ENCODE assay signal across 4 fruit fly cellular contexts in genomic region chr3L:540432-540973, dm6.
TF ChIP-seq lines count a peak whose summit lies in the region.

Gene klar, minus strand, starts transcription at chr3L:540614.
Gene BORCS6, plus strand, starts transcription at chr3L:540851.

TF ChIP-seq in whole organism, adult, 20 proteins besides CTCF, POLR2A, EP300 and RAD21 (continued from another document):
- peak; percentile 73 for TF ChIP-seq Mnt (GFP tag; optimal IDR thresholded peaks at IDR 0.05; lab: Kevin White, UChicago)
- no peak for TF ChIP-seq cnc (optimal IDR thresholded peaks at IDR 0.05; lab: Kevin White, UChicago)

TF ChIP-seq in whole organism, embryonic, 481 proteins besides CTCF, POLR2A, EP300 and RAD21 (continued from another document and continues in another):
- TF ChIP-seq Ptx1 (GFP tag; IDR thresholded peaks at IDR 0.05; lab: Robert Waterston, UW) (peak; percentile 36; the same call in 1 of the 2 replicates), sima (GFP tag; optimal IDR thresholded peaks at IDR 0.05; lab: Kevin White, UChicago) (no peak), Hr39 (optimal IDR thresholded peaks at IDR 0.05; lab: Kevin White, UChicago) (no peak), sim (GFP tag; IDR thresholded peaks at IDR 0.05; lab: Robert Waterston, UW) (no peak), ato (GFP tag; IDR thresholded peaks at IDR 0.05; lab: Robert Waterston, UW; ENCODE audit: partially characterized antibody) (peak; percentile 94), CG3065 (GFP tag; optimal IDR thresholded peaks at IDR 0.05; lab: Kevin White, UChicago) (peak; percentile 16), NK7.1 (GFP tag; optimal IDR thresholded peaks at IDR 0.05; lab: Kevin White, UChicago) (peak; percentile 24), fd96Cb (tag; optimal IDR thresholded peaks at IDR 0.05; lab: Kevin White, UChicago) (peak; percentile 15), HLHmδ (GFP tag; optimal IDR thresholded peaks at IDR 0.05; lab: Kevin White, UChicago) (peak; percentile 91), CG6272 (GFP tag; IDR thresholded peaks at IDR 0.05; lab: Robert Waterston, UW) (no peak), HLH4C (GFP tag; IDR thresholded peaks at IDR 0.05; lab: Robert Waterston, UW; ENCODE audit: partially characterized antibody) (peak; percentile 96), CG9797 (GFP tag; optimal IDR thresholded peaks at IDR 0.05; lab: Kevin White, UChicago) (peak; percentile 97), dimm (GFP tag; IDR thresholded peaks at IDR 0.05; lab: Robert Waterston, UW) (no peak), Elba2 (GFP tag; optimal IDR thresholded peaks at IDR 0.05; lab: Kevin White, UChicago) (no peak), luna (GFP tag; optimal IDR thresholded peaks at IDR 0.05; lab: Kevin White, UChicago) (peak; percentile 58), Xrp1 (GFP tag; IDR thresholded peaks at IDR 0.05; lab: Robert Waterston, UW) (peak; percentile 17; the same call in 1 of the 2 replicates), CG13894 (tag; optimal IDR thresholded peaks at IDR 0.05; lab: Kevin White, UChicago) (peak; percentile 74), Hmr (GFP tag; optimal IDR thresholded peaks at IDR 0.05; lab: Kevin White, UChicago) (peak; percentile 78), Blimp-1 (GFP tag; optimal IDR thresholded peaks at IDR 0.05; lab: Kevin White, UChicago) (peak; percentile 29), HmgZ (tag; optimal IDR thresholded peaks at IDR 0.05; lab: Kevin White, UChicago) (peak; percentile 68), CG8290 (GFP tag; optimal IDR thresholded peaks at IDR 0.05; lab: Kevin White, UChicago) (peak; percentile 94), CG8290 (tag; optimal IDR thresholded peaks at IDR 0.05; lab: Kevin White, UChicago) (peak; percentile 80 to 85), gsb (GFP tag; IDR thresholded peaks at IDR 0.05; lab: Robert Waterston, UW) (0 out of 2 replicates have a peak, but pooled peaks have one; percentile 7), ewg (GFP tag; optimal IDR thresholded peaks at IDR 0.05; lab: Kevin White, UChicago) (peak; percentile 19), crol (GFP tag; IDR thresholded peaks at IDR 0.05; lab: Robert Waterston, UW) (no peak), CG13296 (GFP tag; optimal IDR thresholded peaks at IDR 0.05; lab: Kevin White, UChicago) (peak; percentile 61), sens-2 (GFP tag; IDR thresholded peaks at IDR 0.05; lab: Robert Waterston, UW) (no peak), Mes4 (GFP tag; optimal IDR thresholded peaks at IDR 0.05; lab: Kevin White, UChicago) (peak; percentile 13), hkb (optimal IDR thresholded peaks at IDR 0.05; lab: Kevin White, UChicago) (no peak), hkb (GFP tag; IDR thresholded peaks at IDR 0.05; lab: Robert Waterston, UW) (peak; percentile 60), pum (GFP tag; optimal IDR thresholded peaks at IDR 0.05; lab: Kevin White, UChicago) (peak; percentile 53), TFAM (GFP tag; optimal IDR thresholded peaks at IDR 0.05; lab: Kevin White, UChicago) (no peak), ab (GFP tag; optimal IDR thresholded peaks at IDR 0.05; lab: Kevin White, UChicago) (peak; percentile 36), CG3847 (GFP tag; IDR thresholded peaks at IDR 0.05; lab: Robert Waterston, UW) (peak; percentile 83), Dip2 (GFP tag; IDR thresholded peaks at IDR 0.05; lab: Robert Waterston, UW) (no peak), CG11723 (GFP tag; optimal IDR thresholded peaks at IDR 0.05; lab: Kevin White, UChicago) (no peak), ranshi (GFP tag; IDR thresholded peaks at IDR 0.05; lab: Robert Waterston, UW) (no peak), Sry-δ (GFP tag; optimal IDR thresholded peaks at IDR 0.05; lab: Kevin White, UChicago) (peak; percentile 91), Stat92E (GFP tag; optimal IDR thresholded peaks at IDR 0.05; lab: Kevin White, UChicago) (peak in 1 of 3 experiments; percentile 91), H15 (GFP tag; IDR thresholded peaks at IDR 0.05; lab: Robert Waterston, UW) (no peak), Atf-2 (GFP tag; optimal IDR thresholded peaks at IDR 0.05; lab: Kevin White, UChicago) (peak; percentile 38), CG4617 (GFP tag; optimal IDR thresholded peaks at IDR 0.05; lab: Kevin White, UChicago; ENCODE audit: borderline replicate concordance) (peak; percentile 63), Nf-YC (tag; optimal IDR thresholded peaks at IDR 0.05; lab: Kevin White, UChicago) (peak; percentile 68)

TF ChIP-seq in whole organism, prepupa, 60 proteins besides CTCF, POLR2A, EP300 and RAD21 (continued from another document):
- TF ChIP-seq fd59A (GFP tag; optimal IDR thresholded peaks at IDR 0.05; lab: Kevin White, UChicago): no peak
- peak; percentile 82 for TF ChIP-seq Sox14 (GFP tag; optimal IDR thresholded peaks at IDR 0.05; lab: Kevin White, UChicago)
- peak; percentile 9 for TF ChIP-seq CG3919 (GFP tag; optimal IDR thresholded peaks at IDR 0.05; lab: Kevin White, UChicago)
- no peak for TF ChIP-seq Eip78C (GFP tag; lab: Kevin White, UChicago)
- no peak for TF ChIP-seq CG6808 (GFP tag; optimal IDR thresholded peaks at IDR 0.05; lab: Kevin White, UChicago)
- peak; percentile 70 for TF ChIP-seq CG31627 (GFP tag; optimal IDR thresholded peaks at IDR 0.05; lab: Kevin White, UChicago)
- TF ChIP-seq CG11902 (GFP tag; optimal IDR thresholded peaks at IDR 0.05; lab: Kevin White, UChicago): no peak
- no peak for TF ChIP-seq net (GFP tag; optimal IDR thresholded peaks at IDR 0.05; lab: Kevin White, UChicago)
- peak; percentile 44 for TF ChIP-seq cyc (GFP tag; optimal IDR thresholded peaks at IDR 0.05; lab: Kevin White, UChicago)
- peak; percentile 64 for TF ChIP-seq Hr39 (GFP tag; optimal IDR thresholded peaks at IDR 0.05; lab: Kevin White, UChicago)
- TF ChIP-seq Hr4 (GFP tag; optimal IDR thresholded peaks at IDR 0.05; lab: Kevin White, UChicago): peak; percentile 27
- TF ChIP-seq CG3032 (tag; optimal IDR thresholded peaks at IDR 0.05; lab: Kevin White, UChicago): peak; percentile 9
- peak; percentile 40 for TF ChIP-seq OdsH (GFP tag; optimal IDR thresholded peaks at IDR 0.05; lab: Kevin White, UChicago)
- TF ChIP-seq CG6792 (GFP tag; optimal IDR thresholded peaks at IDR 0.05; lab: Kevin White, UChicago): no peak
- TF ChIP-seq CG32006 (GFP tag; optimal IDR thresholded peaks at IDR 0.05; lab: Kevin White, UChicago): peak; percentile 38
- no peak for TF ChIP-seq Gug (GFP tag; IDR thresholded peaks at IDR 0.05; lab: Robert Waterston, UW)
- TF ChIP-seq CG10631 (GFP tag; optimal IDR thresholded peaks at IDR 0.05; lab: Kevin White, UChicago): no peak
- TF ChIP-seq esn (GFP tag; optimal IDR thresholded peaks at IDR 0.05; lab: Kevin White, UChicago): peak; percentile 38
- peak; percentile 58; the same call in 1 of the 3 replicates for TF ChIP-seq CG6163 (GFP tag; IDR thresholded peaks at IDR 0.05; lab: Robert Waterston, UW)
- peak; percentile 40 for TF ChIP-seq lz (GFP tag; optimal IDR thresholded peaks at IDR 0.05; lab: Kevin White, UChicago)
- peak; percentile 5 for TF ChIP-seq Sox102F (GFP tag; optimal IDR thresholded peaks at IDR 0.05; lab: Kevin White, UChicago)
- no peak for TF ChIP-seq CG8632 (GFP tag; optimal IDR thresholded peaks at IDR 0.05; lab: Kevin White, UChicago)
- TF ChIP-seq fkh (GFP tag; optimal IDR thresholded peaks at IDR 0.05; lab: Kevin White, UChicago): peak; percentile 70
- no peak for TF ChIP-seq CG34406 (GFP tag; optimal IDR thresholded peaks at IDR 0.05; lab: Kevin White, UChicago)
- no peak for TF ChIP-seq CG8319 (GFP tag; optimal IDR thresholded peaks at IDR 0.05; lab: Kevin White, UChicago)
- TF ChIP-seq Met (GFP tag; optimal IDR thresholded peaks at IDR 0.05; lab: Kevin White, UChicago): peak; percentile 26
- TF ChIP-seq Ets21C (GFP tag; optimal IDR thresholded peaks at IDR 0.05; lab: Kevin White, UChicago): peak; percentile 47
- peak; percentile 10 for TF ChIP-seq acj6 (GFP tag; optimal IDR thresholded peaks at IDR 0.05; lab: Kevin White, UChicago)
- TF ChIP-seq Sox15 (GFP tag; optimal IDR thresholded peaks at IDR 0.05; lab: Kevin White, UChicago): peak; percentile 21
- TF ChIP-seq CG9139 (GFP tag; optimal IDR thresholded peaks at IDR 0.05; lab: Kevin White, UChicago): no peak
- TF ChIP-seq spab (GFP tag; optimal IDR thresholded peaks at IDR 0.05; lab: Kevin White, UChicago): no peak
- no peak for TF ChIP-seq CG6276 (GFP tag; optimal IDR thresholded peaks at IDR 0.05; lab: Kevin White, UChicago)
TF ChIP-seq in whole organism, prepupa: peak in this region for 29.

TF ChIP-seq in whole organism, wandering third instar larva, 38 proteins besides CTCF, POLR2A, EP300 and RAD21 (continued from another document):
- peak; percentile 68 for TF ChIP-seq sv (GFP tag; optimal IDR thresholded peaks at IDR 0.05; lab: Kevin White, UChicago)
- no peak for TF ChIP-seq dl (GFP tag; optimal IDR thresholded peaks at IDR 0.05; lab: Kevin White, UChicago; ENCODE audit: insufficient read depth in 1 of 2, partially characterized antibody in 2 of 2)
- TF ChIP-seq fru (GFP tag; optimal IDR thresholded peaks at IDR 0.05; lab: Kevin White, UChicago): peak; percentile 41
- TF ChIP-seq psq (GFP tag; optimal IDR thresholded peaks at IDR 0.05; lab: Kevin White, UChicago): peak; percentile 81
- TF ChIP-seq GATAd (GFP tag; optimal IDR thresholded peaks at IDR 0.05; lab: Kevin White, UChicago): no peak
- no peak for TF ChIP-seq pan (optimal IDR thresholded peaks at IDR 0.05; lab: Kevin White, UChicago)
- TF ChIP-seq Dfd (GFP tag; optimal IDR thresholded peaks at IDR 0.05; lab: Kevin White, UChicago): no peak
- TF ChIP-seq Hr83 (GFP tag; optimal IDR thresholded peaks at IDR 0.05; lab: Kevin White, UChicago; ENCODE audit: poor library complexity, severe bottlenecking): peak; percentile 51
- peak; percentile 12 for TF ChIP-seq OdsH (GFP tag; optimal IDR thresholded peaks at IDR 0.05; lab: Kevin White, UChicago)
